Fruit fly (Drosophila melanogaster): ENCODE results near the gene CG5895.

Gene CG5895

DNA sequence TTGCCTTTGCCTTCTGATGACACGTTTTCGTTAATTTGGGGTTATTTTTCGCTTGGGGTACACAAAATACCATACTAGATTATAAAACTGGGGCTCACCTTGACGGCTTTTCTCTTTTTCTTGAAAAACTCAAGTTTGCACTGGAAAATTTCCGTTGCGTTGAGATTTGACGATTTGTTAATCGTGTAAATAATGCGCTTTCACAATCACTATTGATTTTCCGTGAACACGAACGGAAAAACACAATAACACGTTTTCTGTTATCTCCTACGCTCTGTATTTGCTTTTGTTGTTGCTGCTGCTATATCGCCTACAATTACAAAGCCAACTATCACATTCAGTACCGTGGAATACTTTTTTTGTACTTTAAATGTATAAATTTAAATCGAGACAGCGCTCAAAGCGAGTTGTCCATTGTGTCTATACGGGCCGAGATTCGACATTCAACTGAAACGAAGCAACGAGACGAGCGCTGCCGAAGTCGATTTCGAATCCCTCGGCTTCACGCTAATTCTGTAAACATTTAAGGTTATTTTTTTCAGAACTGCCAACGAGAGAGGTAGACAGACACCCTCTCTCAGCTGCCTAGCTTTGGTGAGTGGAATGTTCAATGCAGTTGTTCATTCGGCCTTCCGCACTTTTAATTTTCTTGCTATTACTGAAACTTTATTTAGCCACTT lies 11.2 kb downstream of the CG5895 start (continued):
- TF ChIP-seq CG8924 (tag; optimal IDR thresholded peaks at IDR 0.05) (peak; percentile 89), H2.0 (GFP tag; IDR thresholded peaks at IDR 0.05) (no peak), CG14441 (GFP tag; IDR thresholded peaks at IDR 0.05) (peak; percentile 36; the same call in 1 of the 2 replicates), CG34376 (GFP tag; optimal IDR thresholded peaks at IDR 0.05) (peak; percentile 85), zfh1 (GFP tag; IDR thresholded peaks at IDR 0.05) (0 out of 3 replicates have a peak, but pooled peaks have one; percentile 48), unpg (GFP tag; optimal IDR thresholded peaks at IDR 0.05) (peak; percentile 10), CG10543 (GFP tag; optimal IDR thresholded peaks at IDR 0.05) (peak; percentile 89), CG17186 (GFP tag; optimal IDR thresholded peaks at IDR 0.05) (no peak), Deaf1 (tag; optimal IDR thresholded peaks at IDR 0.05) (peak; percentile 100), CG2202 (tag; optimal IDR thresholded peaks at IDR 0.05) (no peak), CG10462 (GFP tag; optimal IDR thresholded peaks at IDR 0.05) (no peak), tio (GFP tag; optimal IDR thresholded peaks at IDR 0.05) (no peak), Dll (GFP tag; IDR thresholded peaks at IDR 0.05; ENCODE audit: partially characterized antibody) (0 out of 4 replicates have a peak, but pooled peaks have one; percentile 20), MTF-1 (GFP tag; optimal IDR thresholded peaks at IDR 0.05; ENCODE audit: borderline replicate concordance) (peak; percentile 55), CG11456 (GFP tag; IDR thresholded peaks at IDR 0.05) (peak; percentile 46; the same call in 1 of the 3 replicates), Stat92E (GFP tag; optimal IDR thresholded peaks at IDR 0.05) (peak in 1 of 3 experiments; percentile 86), NfI (GFP tag; optimal IDR thresholded peaks at IDR 0.05) (peak; percentile 17), Dp (GFP tag; optimal IDR thresholded peaks at IDR 0.05) (no peak), tgo (GFP tag; IDR thresholded peaks at IDR 0.05) (peak; percentile 15; the same call in 1 of the 3 replicates), exex (tag; optimal IDR thresholded peaks at IDR 0.05) (peak; percentile 53), oc (tag; optimal IDR thresholded peaks at IDR 0.05) (peak; percentile 81), nerfin-1 (tag; optimal IDR thresholded peaks at IDR 0.05) (no peak), caup (GFP tag; optimal IDR thresholded peaks at IDR 0.05; ENCODE audit: severe bottlenecking) (peak; percentile 65), CG33213 (GFP tag; optimal IDR thresholded peaks at IDR 0.05) (no peak), dpn (GFP tag; optimal IDR thresholded peaks at IDR 0.05) (no peak), nau (GFP tag; optimal IDR thresholded peaks at IDR 0.05) (peak; percentile 52), chm (GFP tag; IDR thresholded peaks at IDR 0.05) (peak; percentile 92), CG34422 (GFP tag; IDR thresholded peaks at IDR 0.05) (peak; percentile 44; the same call in 1 of the 3 replicates), Drgx (GFP tag; IDR thresholded peaks at IDR 0.05) (peak; percentile 62), mam (GFP tag; optimal IDR thresholded peaks at IDR 0.05) (no peak), Max (GFP tag; optimal IDR thresholded peaks at IDR 0.05) (no peak), CG2889 (GFP tag; IDR thresholded peaks at IDR 0.05) (no peak), CG32772 (GFP tag; IDR thresholded peaks at IDR 0.05) (peak; percentile 6; the same call in 1 of the 2 replicates), vvl (GFP tag; IDR thresholded peaks at IDR 0.05) (no peak; the same call in 1 of the 2 replicates), CG30403 (GFP tag; optimal IDR thresholded peaks at IDR 0.05) (no peak), CG17802 (tag; optimal IDR thresholded peaks at IDR 0.05) (no peak), Dek (tag; optimal IDR thresholded peaks at IDR 0.05) (peak; percentile 14), CG10209 (GFP tag; optimal IDR thresholded peaks at IDR 0.05) (no peak), Fer1 (GFP tag; optimal IDR thresholded peaks at IDR 0.05) (peak; percentile 21), cwo (GFP tag; optimal IDR thresholded peaks at IDR 0.05) (peak; percentile 15), fd64A (GFP tag; optimal IDR thresholded peaks at IDR 0.05) (peak; percentile 22), Asciz (GFP tag; optimal IDR thresholded peaks at IDR 0.05) (peak; percentile 11), Spps (tag; optimal IDR thresholded peaks at IDR 0.05) (no peak), CG12769 (tag; optimal IDR thresholded peaks at IDR 0.05) (peak; percentile 78), CG7357 (GFP tag; IDR thresholded peaks at IDR 0.05) (no peak), lmd (GFP tag; IDR thresholded peaks at IDR 0.05) (no peak), CG11247 (GFP tag; IDR thresholded peaks at IDR 0.05) (peak; percentile 38; the same call in 1 of the 2 replicates), Awh (GFP tag; IDR thresholded peaks at IDR 0.05) (0 out of 2 replicates have a peak, but pooled peaks have one; percentile 8)
